Fruit fly (Drosophila melanogaster) whole organism, embryonic: ENCODE data around the gene CG2691.
A peak's percentile ranks its signal among the peaks of the same experiment; 100 is the strongest.

Experiments used
- Adf1 ChIP-seq: fragments of 200-800 bp; sonication (Bioruptor generic); IDR thresholded peaks from 2 replicates; pipeline ENCODE4 v1.3.6; 2022; ENCODE audit warnings: missing biosample characterization, missing genetic modification characterization
- Atf-2 ChIP-seq: fragments of 200-800 bp; sonication (Bioruptor generic); optimal IDR thresholded peaks from 2 replicates; lab custom pipeline; 2016; ENCODE audit warnings: missing biosample characterization, missing genetic modification characterization
- Awh ChIP-seq: fragments of 200-800 bp; sonication (Bioruptor generic); IDR thresholded peaks from 2 replicates; pipeline ENCODE4, ENCODE4 v1.3.6; 2022; ENCODE audit warnings: missing biosample characterization, missing genetic modification characterization
- Bdp1 ChIP-seq: fragments of 200-800 bp; sonication (Bioruptor generic); optimal IDR thresholded peaks from 3 replicates; lab custom pipeline; 2016; ENCODE audit warnings: missing biosample characterization, missing genetic modification characterization
- Blimp-1 ChIP-seq: fragments of 200-800 bp; sonication (Bioruptor generic); optimal IDR thresholded peaks from 3 replicates; lab custom pipeline; 2018; ENCODE audit warnings: missing biosample characterization, missing genetic modification characterization, mild to moderate bottlenecking, moderate library complexity, missing genetic modification reagents
- C15 ChIP-seq: fragments of 200-800 bp; sonication (Bioruptor generic); IDR thresholded peaks from 3 replicates; pipeline ENCODE4 v1.3.6; 2022; ENCODE audit warnings: missing biosample characterization, missing genetic modification characterization
- CG11093 ChIP-seq: fragments of 200-800 bp; sonication (Bioruptor generic); IDR thresholded peaks from 3 replicates; pipeline ENCODE4 v1.3.6; 2022; ENCODE audit warnings: missing biosample characterization, missing genetic modification characterization
- CG12104 ChIP-seq: fragments of 200-800 bp; sonication (Bioruptor generic); optimal IDR thresholded peaks from 3 replicates; lab custom pipeline; 2016; ENCODE audit warnings: missing biosample characterization, missing genetic modification characterization
- CG1233 ChIP-seq: fragments of 200-800 bp; sonication (Bioruptor generic); optimal IDR thresholded peaks from 4 replicates; lab custom pipeline; 2018; ENCODE audit warnings: missing biosample characterization, mild to moderate bottlenecking, missing genetic modification characterization
- CG13123 ChIP-seq: fragments of 200-800 bp; sonication (Bioruptor generic); optimal IDR thresholded peaks from 2 replicates; lab custom pipeline; 2016; ENCODE audit warnings: missing biosample characterization, missing genetic modification characterization
- CG14014 ChIP-seq: fragments of 200-800 bp; sonication (Bioruptor generic); IDR thresholded peaks from 2 replicates; pipeline ENCODE4 v1.3.6; 2022; ENCODE audit warnings: missing biosample characterization, missing genetic modification characterization
- CG14710 ChIP-seq: fragments of 200-800 bp; sonication (Bioruptor generic); optimal IDR thresholded peaks from 3 replicates; lab custom pipeline; 2019; ENCODE audit warnings: missing biosample characterization, mild to moderate bottlenecking, missing genetic modification characterization, moderate library complexity
- CG17385 ChIP-seq: fragments of 200-800 bp; sonication (Bioruptor generic); optimal IDR thresholded peaks from 3 replicates; lab custom pipeline; 2018; ENCODE audit warnings: missing biosample characterization, mild to moderate bottlenecking, missing genetic modification characterization
- CG2129 ChIP-seq: fragments of 200-800 bp; sonication (Bioruptor generic); IDR thresholded peaks from 2 replicates; pipeline ENCODE4 v1.3.6; 2022; ENCODE audit warnings: missing biosample characterization, missing genetic modification characterization; ENCODE audit not compliant: partially characterized antibody
- CG31388 ChIP-seq: fragments of 200-800 bp; sonication (Bioruptor generic); optimal IDR thresholded peaks from 2 replicates; lab custom pipeline; 2016; ENCODE audit warnings: missing biosample characterization, missing genetic modification characterization
- CG4424 ChIP-seq: fragments of 200-800 bp; sonication (Bioruptor generic); optimal IDR thresholded peaks from 3 replicates; lab custom pipeline; 2016; ENCODE audit warnings: missing biosample characterization, missing genetic modification characterization
- CG6175 ChIP-seq: fragments of 200-800 bp; sonication (Bioruptor generic); IDR thresholded peaks from 3 replicates; pipeline ENCODE4 v1.3.6; 2022; ENCODE audit warnings: missing biosample characterization, missing genetic modification characterization
- CG6254 ChIP-seq: fragments of 200-800 bp; sonication (Bioruptor generic); optimal IDR thresholded peaks from 3 replicates; lab custom pipeline; 2017; ENCODE audit warnings: mild to moderate bottlenecking, missing biosample characterization, missing genetic modification reagents, missing genetic modification characterization
- CG6272 ChIP-seq: fragments of 200-800 bp; sonication (Bioruptor generic); IDR thresholded peaks from 2 replicates; pipeline ENCODE4 v1.3.6; 2022; ENCODE audit warnings: missing biosample characterization, missing genetic modification characterization
- CG6791 ChIP-seq: fragments of 200-800 bp; sonication (Bioruptor generic); IDR thresholded peaks from 3 replicates; pipeline ENCODE4 v1.3.6; 2022; ENCODE audit warnings: missing biosample characterization, missing genetic modification characterization; ENCODE audit not compliant: partially characterized antibody
- CG6813 ChIP-seq: fragments of 200-800 bp; sonication (Bioruptor generic); optimal IDR thresholded peaks from 2 replicates; lab custom pipeline; 2017; ENCODE audit warnings: missing biosample characterization, missing genetic modification characterization, mild to moderate bottlenecking, moderate library complexity, missing genetic modification reagents
- CG7928 ChIP-seq: fragments of 200-800 bp; sonication (Bioruptor generic); optimal IDR thresholded peaks from 2 replicates; lab custom pipeline; 2017; ENCODE audit warnings: missing biosample characterization, mild to moderate bottlenecking, missing genetic modification characterization
- CG8359 ChIP-seq: fragments of 200-800 bp; sonication (Bioruptor generic); optimal IDR thresholded peaks from 2 replicates; lab custom pipeline; 2017; ENCODE audit warnings: missing biosample characterization, mild to moderate bottlenecking, missing genetic modification characterization, borderline replicate concordance
- CG9817 ChIP-seq: fragments of 200-800 bp; sonication (Bioruptor generic); optimal IDR thresholded peaks from 2 replicates; lab custom pipeline; 2018; ENCODE audit warnings: missing biosample characterization, mild to moderate bottlenecking, missing genetic modification characterization, moderate library complexity
- Ets97D ChIP-seq: fragments of 200-800 bp; sonication (Bioruptor generic); optimal IDR thresholded peaks from 3 replicates; lab custom pipeline; 2016; ENCODE audit warnings: missing biosample characterization, missing genetic modification characterization
- Gsc ChIP-seq: fragments of 200-800 bp; sonication (Bioruptor generic); IDR thresholded peaks from 2 replicates; pipeline ENCODE4 v1.3.6; 2022; ENCODE audit warnings: missing biosample characterization, missing genetic modification characterization
- Hr3 ChIP-seq: fragments of 200-800 bp; sonication (Bioruptor generic); optimal IDR thresholded peaks from 3 replicates; lab custom pipeline; 2016; ENCODE audit warnings: missing biosample characterization, missing genetic modification characterization
- NFAT ChIP-seq: fragments of 200-800 bp; sonication (Bioruptor generic); IDR thresholded peaks from 2 replicates; pipeline ENCODE4 v1.3.6; 2022; ENCODE audit warnings: missing biosample characterization, missing genetic modification characterization
- Nf-YA ChIP-seq: fragments of 200-800 bp; sonication (Bioruptor generic); IDR thresholded peaks from 2 replicates; pipeline ENCODE4 v1.3.6; 2022; ENCODE audit warnings: missing biosample characterization, missing genetic modification characterization
- Sin3A ChIP-seq: fragments of >200 bp; optimal IDR thresholded peaks from 2 replicates; lab custom pipeline; 2018
- dpn ChIP-seq, 2 experiments: fragments of 200-800 bp; sonication (Bioruptor generic); optimal IDR thresholded peaks; 3 replicates each; lab custom pipeline; 2016; ENCODE audit warnings: missing biosample characterization in 2 of 2, missing genetic modification characterization in 2 of 2
- ems ChIP-seq: fragments of 200-800 bp; sonication (Bioruptor generic); optimal IDR thresholded peaks from 3 replicates; lab custom pipeline; 2016; ENCODE audit warnings: missing biosample characterization, missing genetic modification characterization
- en ChIP-seq: fragments of 200-800 bp; sonication (Bioruptor generic); optimal IDR thresholded peaks from 2 replicates; lab custom pipeline; 2016; ENCODE audit warnings: missing biosample characterization, missing genetic modification characterization
- ewg ChIP-seq: fragments of 200-800 bp; sonication (Bioruptor generic); optimal IDR thresholded peaks from 3 replicates; lab custom pipeline; 2017; ENCODE audit warnings: mild to moderate bottlenecking, missing biosample characterization, missing genetic modification reagents, missing genetic modification characterization
- gsb-n ChIP-seq: fragments of 200-800 bp; sonication (Bioruptor generic); optimal IDR thresholded peaks from 3 replicates; lab custom pipeline; 2018; ENCODE audit warnings: missing biosample characterization, mild to moderate bottlenecking, missing genetic modification characterization
- hb ChIP-seq: fragments of 200-800 bp; sonication (Bioruptor generic); IDR thresholded peaks from 3 replicates; pipeline ENCODE4 v1.3.6; 2022; ENCODE audit warnings: missing biosample characterization, missing genetic modification characterization; ENCODE audit not compliant: partially characterized antibody
- jigr1 ChIP-seq: fragments of 200-800 bp; sonication (Bioruptor generic); IDR thresholded peaks from 3 replicates; pipeline ENCODE4 v1.3.6; 2022; ENCODE audit warnings: missing biosample characterization, missing genetic modification characterization
- lbe ChIP-seq: fragments of 200-800 bp; sonication (Bioruptor generic); optimal IDR thresholded peaks from 2 replicates; lab custom pipeline; 2016; ENCODE audit warnings: missing biosample characterization, mild to moderate bottlenecking, missing genetic modification characterization
- nerfin-1 ChIP-seq: fragments of 200-800 bp; sonication (Bioruptor generic); optimal IDR thresholded peaks from 3 replicates; lab custom pipeline; 2019; ENCODE audit warnings: missing biosample characterization, mild to moderate bottlenecking, missing genetic modification characterization, moderate library complexity
- oc ChIP-seq: fragments of 200-800 bp; sonication (Bioruptor generic); optimal IDR thresholded peaks from 2 replicates; lab custom pipeline; 2018; ENCODE audit warnings: missing biosample characterization, mild to moderate bottlenecking, missing genetic modification characterization, moderate library complexity
- odd ChIP-seq: fragments of 200-800 bp; sonication (Bioruptor generic); optimal IDR thresholded peaks from 2 replicates; lab custom pipeline; 2017; ENCODE audit warnings: missing biosample characterization, mild to moderate bottlenecking, missing genetic modification characterization
- sc ChIP-seq, 3 experiments: fragments of >200 bp in 2 of 3; fragments of 200-800 bp in 1 of 3; sonication (Bioruptor generic) in 1 of 3; optimal IDR thresholded peaks; 2 replicates in 2 of 3; 3 replicates in 1 of 3; lab custom pipeline; 2017; ENCODE audit warnings: mild to moderate bottlenecking in 1 of 3, missing biosample characterization in 1 of 3, missing genetic modification characterization in 1 of 3, missing genetic modification reagents in 1 of 3
- sens-2 ChIP-seq: fragments of 200-800 bp; sonication (Bioruptor generic); IDR thresholded peaks from 2 replicates; pipeline ENCODE4 v1.3.6; 2022; ENCODE audit warnings: missing biosample characterization, missing genetic modification characterization
- sima ChIP-seq: fragments of 200-800 bp; sonication (Bioruptor generic); optimal IDR thresholded peaks from 2 replicates; lab custom pipeline; 2016; ENCODE audit warnings: missing biosample characterization, missing genetic modification characterization
- stwl ChIP-seq: fragments of 200-800 bp; sonication (Bioruptor generic); optimal IDR thresholded peaks from 3 replicates; lab custom pipeline; 2018; ENCODE audit warnings: missing biosample characterization, mild to moderate bottlenecking, missing genetic modification characterization, moderate library complexity
- tap ChIP-seq: fragments of 200-800 bp; optimal IDR thresholded peaks from 3 replicates; lab custom pipeline; 2019; ENCODE audit warnings: missing biosample characterization, mild to moderate bottlenecking, missing genetic modification characterization, moderate library complexity
- ttk ChIP-seq: fragments of 200-800 bp; sonication (Bioruptor generic); IDR thresholded peaks from 2 replicates; pipeline ENCODE4 v2.1.2; 2022; ENCODE audit warnings: missing biosample characterization, missing genetic modification characterization
- tx ChIP-seq: fragments of 200-800 bp; sonication (Bioruptor generic); optimal IDR thresholded peaks from 2 replicates; lab custom pipeline; 2016; ENCODE audit warnings: missing biosample characterization, missing genetic modification characterization
- zfh1 ChIP-seq: fragments of 200-800 bp; sonication (Bioruptor generic); IDR thresholded peaks from 3 replicates; pipeline ENCODE4 v1.3.6; 2022; ENCODE audit warnings: missing biosample characterization, missing genetic modification characterization

Gene CG2691

dm6 chrX:13632606-13633005 is 8.4 kb upstream of the CG2691 start (continued):
- TF ChIP-seq CG6254 (GFP tag; lab: Kevin White, UChicago) (peak; percentile 23), CG1233 (GFP tag; lab: Kevin White, UChicago) (no peak), CG8359 (GFP tag; lab: Kevin White, UChicago) (no peak), CG4424 (GFP tag; lab: Kevin White, UChicago) (no peak), Adf1 (GFP tag; lab: Robert Waterston, UW) (no peak; the same call in 1 of the 2 replicates), Gsc (GFP tag; lab: Robert Waterston, UW) (no peak), CG9817 (tag; lab: Kevin White, UChicago) (peak; percentile 13), en (GFP tag; lab: Kevin White, UChicago) (no peak), tap (tag; lab: Kevin White, UChicago) (no peak), ems (no peak), CG14014 (GFP tag; lab: Robert Waterston, UW) (no peak), odd (GFP tag; lab: Kevin White, UChicago) (no peak), Blimp-1 (GFP tag; lab: Kevin White, UChicago) (peak; percentile 27), gsb-n (tag; lab: Kevin White, UChicago) (no peak), CG13123 (GFP tag; lab: Kevin White, UChicago) (no peak), Hr3 (GFP tag; lab: Kevin White, UChicago) (no peak), sc (optimal IDR thresholded peaks at IDR 0.05; lab: Kevin White, UChicago) (no peak), sc (GFP tag; optimal IDR thresholded peaks at IDR 0.05; lab: Kevin White, UChicago) (no peak), NFAT (peak; percentile 51; the same call in 1 of the 2 replicates), sens-2 (GFP tag; lab: Robert Waterston, UW) (no peak), CG14710 (no peak)

- TF ChIP-seq zfh1 (0 out of 3 replicates have a peak, but pooled peaks have one; percentile 44), jigr1 (GFP tag; lab: Robert Waterston, UW) (no peak), CG12104 (GFP tag; lab: Kevin White, UChicago) (no peak), CG11093 (GFP tag; lab: Robert Waterston, UW) (no peak), sens-2 (GFP tag; lab: Robert Waterston, UW) (no peak), ewg (GFP tag; lab: Kevin White, UChicago) (no peak), CG6791 (GFP tag; lab: Robert Waterston, UW) (no peak), CG7928 (no peak), CG2129 (GFP tag; lab: Robert Waterston, UW) (no peak), CG6272 (GFP tag; lab: Robert Waterston, UW) (no peak), CG8359 (GFP tag; lab: Kevin White, UChicago) (no peak), Nf-YA (no peak), oc (no peak), Sin3A (no peak), CG31388 (no peak), Bdp1 (no peak), sima (no peak), nerfin-1 (tag; lab: Kevin White, UChicago) (no peak), stwl (tag; lab: Kevin White, UChicago) (no peak), hb (GFP tag; lab: Robert Waterston, UW) (no peak), dpn (GFP tag; optimal IDR thresholded peaks at IDR 0.05; lab: Kevin White, UChicago) (peak; percentile 1 to 26), CG6813 (GFP tag; lab: Kevin White, UChicago) (no peak), C15 (no peak), Ets97D (GFP tag; lab: Kevin White, UChicago) (no peak), Awh (GFP tag; lab: Robert Waterston, UW) (no peak), Atf-2 (GFP tag; lab: Kevin White, UChicago) (no peak), ems (no peak), CG6175 (GFP tag; lab: Robert Waterston, UW) (no peak), ttk (GFP tag; lab: Robert Waterston, UW) (no peak), lbe (no peak), tx (GFP tag; lab: Kevin White, UChicago) (no peak), CG17385 (peak; percentile 9)
These were observed 6.2 kb upstream of the CG2691 start for dm6 chrX:13630290-13630900.
